Worm (Caenorhabditis elegans): Measurements from ENCODE around the gene C39B10.7.

DNA sequence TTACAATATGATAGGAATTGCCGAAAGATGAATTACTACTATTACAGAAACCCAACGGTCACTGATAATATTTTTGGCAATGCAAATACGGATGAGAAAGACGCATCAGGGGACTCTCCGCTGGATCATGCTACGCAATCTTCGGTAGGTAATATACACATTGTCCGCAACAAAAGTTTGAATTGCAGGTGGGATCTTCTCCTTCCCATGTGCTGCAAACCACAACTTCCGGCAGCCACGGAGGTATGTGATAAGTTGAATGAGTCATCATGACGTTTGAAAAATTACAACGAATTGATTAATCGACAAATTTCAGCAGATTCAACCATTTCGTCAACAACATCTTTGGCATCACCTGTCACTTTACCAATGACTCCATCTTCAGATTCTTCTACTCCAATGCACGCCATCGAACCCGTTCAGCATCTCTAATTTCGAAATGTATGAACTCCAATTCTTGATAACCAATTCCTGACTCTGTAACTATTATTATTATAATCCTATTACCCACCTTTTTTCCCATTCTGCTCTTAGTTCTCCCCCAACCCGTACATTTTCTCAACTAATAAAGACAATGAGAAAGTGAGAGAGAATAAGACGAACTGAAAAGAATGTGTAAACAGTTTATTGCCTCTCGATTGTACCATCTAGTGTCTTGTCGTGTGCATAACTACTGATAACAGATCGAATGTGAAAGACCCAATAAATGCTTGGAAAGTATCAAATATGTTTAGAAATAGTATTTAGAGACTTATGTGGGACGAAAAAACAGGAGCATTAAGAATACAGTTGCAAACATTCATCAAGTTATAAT is 706 bp downstream of the C39B10.7 start:
- no peak for TF ChIP-seq unc-62 (GFP tag; optimal IDR thresholded peaks at IDR 0.05)
- TF ChIP-seq snpc-4 (GFP tag; optimal IDR thresholded peaks at IDR 0.05): no peak
- no peak for TF ChIP-seq snpc-4 (tag; optimal IDR thresholded peaks at IDR 0.05)
- TF ChIP-seq rcor-1 (GFP tag; IDR thresholded peaks at IDR 0.05): no peak
- TF ChIP-seq athp-1 (tag; optimal IDR thresholded peaks at IDR 0.05): no peak
- TF ChIP-seq lag-1 (GFP tag; IDR thresholded peaks at IDR 0.05): no peak
- TF ChIP-seq let-526 (GFP tag; IDR thresholded peaks at IDR 0.05): no peak
- TF ChIP-seq pha-4 (tag; optimal IDR thresholded peaks at IDR 0.05): no peak
- TF ChIP-seq attf-3 (GFP tag; conservative IDR thresholded peaks at IDR 0.05): no peak
- TF ChIP-seq F57C9.4 (tag; optimal IDR thresholded peaks at IDR 0.05): no peak
- no peak for TF ChIP-seq ceh-79 (tag; optimal IDR thresholded peaks at IDR 0.05)
- no peak for TF ChIP-seq ama-1 (optimal IDR thresholded peaks at IDR 0.05)
- no peak for TF ChIP-seq ama-1 (GFP tag; optimal IDR thresholded peaks at IDR 0.05)
- TF ChIP-seq dpff-1 (tag; optimal IDR thresholded peaks at IDR 0.05): no peak

Data from whole organism, young adult.